5 fruit fly cellular contexts compared by ENCODE assay signal in genomic region chr2L:18566235-18567158, dm6.
A peak's percentile ranks its signal among the peaks of the same experiment; 100 is the strongest.
TF ChIP-seq lines count a peak whose summit lies in the region.

No protein-coding gene starts in this region.

- no peak for TF ChIP-seq CTCF in whole organism, embryonic (GFP tag; optimal IDR thresholded peaks at IDR 0.05; lab: Kevin White, UChicago)

TF ChIP-seq in whole organism, adult, 20 proteins besides CTCF, POLR2A, EP300 and RAD21 (continues in another document):
- peak; percentile 27 for TF ChIP-seq CG11617 (GFP tag; optimal IDR thresholded peaks at IDR 0.05; lab: Kevin White, UChicago)
- no peak for TF ChIP-seq toe (GFP tag; optimal IDR thresholded peaks at IDR 0.05; lab: Kevin White, UChicago)
- TF ChIP-seq CG7101 (tag; optimal IDR thresholded peaks at IDR 0.05; lab: Kevin White, UChicago): peak; percentile 6
- TF ChIP-seq Clk (GFP tag; optimal IDR thresholded peaks at IDR 0.05; lab: Kevin White, UChicago): no peak
- TF ChIP-seq CG12768 (GFP tag; optimal IDR thresholded peaks at IDR 0.05; lab: Kevin White, UChicago): no peak
- TF ChIP-seq tj (GFP tag; optimal IDR thresholded peaks at IDR 0.05; lab: Kevin White, UChicago): peak; percentile 5
- no peak for TF ChIP-seq Crg-1 (GFP tag; optimal IDR thresholded peaks at IDR 0.05; lab: Kevin White, UChicago)
- peak; percentile 48 for TF ChIP-seq Mnt (GFP tag; optimal IDR thresholded peaks at IDR 0.05; lab: Kevin White, UChicago)
- no peak for TF ChIP-seq ovo (GFP tag; optimal IDR thresholded peaks at IDR 0.05; lab: Kevin White, UChicago)
- TF ChIP-seq CG7045 (GFP tag; optimal IDR thresholded peaks at IDR 0.05; lab: Kevin White, UChicago): no peak
- TF ChIP-seq CG1620 (GFP tag; optimal IDR thresholded peaks at IDR 0.05; lab: Kevin White, UChicago): no peak
- no peak for TF ChIP-seq bab1 (GFP tag; optimal IDR thresholded peaks at IDR 0.05; lab: Kevin White, UChicago)
- TF ChIP-seq cnc (optimal IDR thresholded peaks at IDR 0.05; lab: Kevin White, UChicago): no peak
- TF ChIP-seq pad (GFP tag; optimal IDR thresholded peaks at IDR 0.05; lab: Kevin White, UChicago): no peak
- TF ChIP-seq Hr96 (GFP tag; optimal IDR thresholded peaks at IDR 0.05; lab: Kevin White, UChicago): peak; percentile 6
- no peak for TF ChIP-seq CG14711 (tag; optimal IDR thresholded peaks at IDR 0.05; lab: Kevin White, UChicago)
- TF ChIP-seq cic (GFP tag; optimal IDR thresholded peaks at IDR 0.05; lab: Kevin White, UChicago): peak; percentile 54
- peak; percentile 6 for TF ChIP-seq CG5204 (GFP tag; optimal IDR thresholded peaks at IDR 0.05; lab: Kevin White, UChicago)
- no peak for TF ChIP-seq CG33017 (tag; optimal IDR thresholded peaks at IDR 0.05; lab: Kevin White, UChicago)

TF ChIP-seq in whole organism, embryonic, 481 proteins besides CTCF, POLR2A, EP300 and RAD21 (continues in another document):
- TF ChIP-seq sc (optimal IDR thresholded peaks at IDR 0.05; lab: Kevin White, UChicago): no peak
- peak; percentile 20 for TF ChIP-seq sc (GFP tag; optimal IDR thresholded peaks at IDR 0.05; lab: Kevin White, UChicago)
- TF ChIP-seq Atf6 (GFP tag; IDR thresholded peaks at IDR 0.05; lab: Robert Waterston, UW): no peak
- TF ChIP-seq Opbp (GFP tag; IDR thresholded peaks at IDR 0.05; lab: Robert Waterston, UW; ENCODE audit: partially characterized antibody): peak; percentile 45; the same call in 1 of the 3 replicates
- no peak for TF ChIP-seq Bteb2 (GFP tag; optimal IDR thresholded peaks at IDR 0.05; lab: Kevin White, UChicago)
- TF ChIP-seq CG17361 (GFP tag; IDR thresholded peaks at IDR 0.05; lab: Robert Waterston, UW): peak; percentile 48; the same call in 2 of the 3 replicates
- no peak for TF ChIP-seq ab (GFP tag; optimal IDR thresholded peaks at IDR 0.05; lab: Kevin White, UChicago)
- peak; percentile 46 for TF ChIP-seq bcd (GFP tag; optimal IDR thresholded peaks at IDR 0.05; lab: Kevin White, UChicago)
- TF ChIP-seq Pdp1 (GFP tag; optimal IDR thresholded peaks at IDR 0.05; lab: Kevin White, UChicago): peak in 1 of 2 experiments; percentile 33
- peak; percentile 26 for TF ChIP-seq Hsf (GFP tag; optimal IDR thresholded peaks at IDR 0.05; lab: Kevin White, UChicago)
- TF ChIP-seq Sox102F (GFP tag; optimal IDR thresholded peaks at IDR 0.05; lab: Kevin White, UChicago): peak; percentile 58
- TF ChIP-seq Hr51 (GFP tag; optimal IDR thresholded peaks at IDR 0.05; lab: Kevin White, UChicago): peak in 1 of 2 experiments; percentile 14
- peak; percentile 48 for TF ChIP-seq CG15601 (tag; optimal IDR thresholded peaks at IDR 0.05; lab: Kevin White, UChicago)
- TF ChIP-seq zen (tag; optimal IDR thresholded peaks at IDR 0.05; lab: Kevin White, UChicago): no peak
- peak; percentile 41 for TF ChIP-seq Deaf1 (tag; optimal IDR thresholded peaks at IDR 0.05; lab: Kevin White, UChicago)
- TF ChIP-seq CG9932 (GFP tag; IDR thresholded peaks at IDR 0.05; lab: Robert Waterston, UW): peak; percentile 51; the same call in 1 of the 2 replicates
- TF ChIP-seq CoRest (tag; optimal IDR thresholded peaks at IDR 0.05; lab: Kevin White, UChicago): peak; percentile 47
- TF ChIP-seq sd (tag; optimal IDR thresholded peaks at IDR 0.05; lab: Kevin White, UChicago): peak; percentile 85

TF ChIP-seq in whole organism, prepupa, 60 proteins besides CTCF, POLR2A, EP300 and RAD21 (continues in another document):
- TF ChIP-seq CG11294 (GFP tag; IDR thresholded peaks at IDR 0.05; lab: Robert Waterston, UW) (no peak), Eip75B (GFP tag; optimal IDR thresholded peaks at IDR 0.05; lab: Kevin White, UChicago) (peak; percentile 44), salr (GFP tag; optimal IDR thresholded peaks at IDR 0.05; lab: Kevin White, UChicago) (peak in 1 of 2 experiments; percentile 19), Blimp-1 (GFP tag; optimal IDR thresholded peaks at IDR 0.05; lab: Kevin White, UChicago) (no peak), eg (GFP tag; IDR thresholded peaks at IDR 0.05; lab: Robert Waterston, UW) (no peak), pdm3 (GFP tag; optimal IDR thresholded peaks at IDR 0.05; lab: Kevin White, UChicago) (peak; percentile 49), Sox15 (GFP tag; optimal IDR thresholded peaks at IDR 0.05; lab: Kevin White, UChicago) (no peak), Met (GFP tag; optimal IDR thresholded peaks at IDR 0.05; lab: Kevin White, UChicago) (peak; percentile 56), spab (GFP tag; optimal IDR thresholded peaks at IDR 0.05; lab: Kevin White, UChicago) (peak; percentile 16), Hr38 (GFP tag; optimal IDR thresholded peaks at IDR 0.05; lab: Kevin White, UChicago) (no peak), CG31627 (GFP tag; optimal IDR thresholded peaks at IDR 0.05; lab: Kevin White, UChicago) (peak; percentile 1), achi (GFP tag; optimal IDR thresholded peaks at IDR 0.05; lab: Kevin White, UChicago) (peak; percentile 36), CG10631 (GFP tag; optimal IDR thresholded peaks at IDR 0.05; lab: Kevin White, UChicago) (peak; percentile 56), CG11762 (GFP tag; optimal IDR thresholded peaks at IDR 0.05; lab: Kevin White, UChicago; ENCODE audit: insufficient read depth) (peak; percentile 37), CG6792 (GFP tag; optimal IDR thresholded peaks at IDR 0.05; lab: Kevin White, UChicago) (peak; percentile 61), CG6276 (GFP tag; optimal IDR thresholded peaks at IDR 0.05; lab: Kevin White, UChicago) (no peak), Eip93F (GFP tag; optimal IDR thresholded peaks at IDR 0.05; lab: Kevin White, UChicago) (no peak), Eip78C (GFP tag; lab: Kevin White, UChicago) (peak; percentile 82), CG10669 (GFP tag; optimal IDR thresholded peaks at IDR 0.05; lab: Kevin White, UChicago) (peak; percentile 33), Smox (GFP tag; optimal IDR thresholded peaks at IDR 0.05; lab: Kevin White, UChicago) (peak; percentile 43)

TF ChIP-seq in whole organism, pupa, 21 proteins besides CTCF, POLR2A, EP300 and RAD21:
- TF ChIP-seq gl (tag; optimal IDR thresholded peaks at IDR 0.05; lab: Kevin White, UChicago): no peak
- no peak for TF ChIP-seq CG10348 (GFP tag; IDR thresholded peaks at IDR 0.05; lab: Robert Waterston, UW)
- no peak; the same call in 1 of the 2 replicates for TF ChIP-seq Ets98B (GFP tag; IDR thresholded peaks at IDR 0.05; lab: Robert Waterston, UW)
- TF ChIP-seq CG17806 (tag; optimal IDR thresholded peaks at IDR 0.05; lab: Kevin White, UChicago): peak; percentile 51
- TF ChIP-seq CG8159 (tag; optimal IDR thresholded peaks at IDR 0.05; lab: Kevin White, UChicago): peak; percentile 60
- TF ChIP-seq CG4496 (GFP tag; IDR thresholded peaks at IDR 0.05; lab: Robert Waterston, UW): peak; percentile 57; the same call in 1 of the 3 replicates
- TF ChIP-seq Pif1B (GFP tag; optimal IDR thresholded peaks at IDR 0.05; lab: Kevin White, UChicago): peak; percentile 29
- peak; percentile 61 for TF ChIP-seq CG14655 (GFP tag; optimal IDR thresholded peaks at IDR 0.05; lab: Kevin White, UChicago)
- TF ChIP-seq rn (GFP tag; IDR thresholded peaks at IDR 0.05; lab: Robert Waterston, UW): no peak
- TF ChIP-seq EcR (GFP tag; optimal IDR thresholded peaks at IDR 0.05; lab: Kevin White, UChicago): peak; percentile 73
- TF ChIP-seq fd96Ca (GFP tag; IDR thresholded peaks at IDR 0.05; lab: Robert Waterston, UW): peak; percentile 22; the same call in 1 of the 3 replicates
- peak; percentile 43 for TF ChIP-seq CG8301 (tag; optimal IDR thresholded peaks at IDR 0.05; lab: Kevin White, UChicago)
- TF ChIP-seq CG15710 (tag; optimal IDR thresholded peaks at IDR 0.05; lab: Kevin White, UChicago): peak; percentile 66
- TF ChIP-seq Snoo (tag; optimal IDR thresholded peaks at IDR 0.05; lab: Kevin White, UChicago): no peak
- peak; percentile 13 for TF ChIP-seq Pif1A (GFP tag; optimal IDR thresholded peaks at IDR 0.05; lab: Kevin White, UChicago)
- TF ChIP-seq CG9948 (tag; optimal IDR thresholded peaks at IDR 0.05; lab: Kevin White, UChicago): peak; percentile 49
- no peak for TF ChIP-seq CG13204 (GFP tag; optimal IDR thresholded peaks at IDR 0.05; lab: Kevin White, UChicago)
- TF ChIP-seq CG34367 (tag; optimal IDR thresholded peaks at IDR 0.05; lab: Kevin White, UChicago): peak; percentile 44

TF ChIP-seq in whole organism, wandering third instar larva, 38 proteins besides CTCF, POLR2A, EP300 and RAD21:
- peak; percentile 2 for TF ChIP-seq psq (GFP tag; optimal IDR thresholded peaks at IDR 0.05; lab: Kevin White, UChicago)
- peak; percentile 18 for TF ChIP-seq ey (GFP tag; optimal IDR thresholded peaks at IDR 0.05; lab: Kevin White, UChicago)
- no peak for TF ChIP-seq CrebA (GFP tag; optimal IDR thresholded peaks at IDR 0.05; lab: Kevin White, UChicago; ENCODE audit: borderline replicate concordance)
- TF ChIP-seq HLH106 (tag; optimal IDR thresholded peaks at IDR 0.05; lab: Kevin White, UChicago): peak; percentile 6
- TF ChIP-seq lola (GFP tag; optimal IDR thresholded peaks at IDR 0.05; lab: Kevin White, UChicago): no peak
- no peak for TF ChIP-seq Mio (GFP tag; optimal IDR thresholded peaks at IDR 0.05; lab: Kevin White, UChicago)
- no peak for TF ChIP-seq Rel (GFP tag; optimal IDR thresholded peaks at IDR 0.05; lab: Kevin White, UChicago)
- peak; percentile 44 for TF ChIP-seq Rel (tag; optimal IDR thresholded peaks at IDR 0.05; lab: Kevin White, UChicago)
- peak in 1 of 2 experiments; percentile 26 for TF ChIP-seq foxo (GFP tag; optimal IDR thresholded peaks at IDR 0.05; lab: Kevin White, UChicago)
- peak; percentile 12 for TF ChIP-seq fru (GFP tag; optimal IDR thresholded peaks at IDR 0.05; lab: Kevin White, UChicago)
- TF ChIP-seq h (GFP tag; optimal IDR thresholded peaks at IDR 0.05; lab: Kevin White, UChicago): peak; percentile 48
- TF ChIP-seq usp (GFP tag; optimal IDR thresholded peaks at IDR 0.05; lab: Kevin White, UChicago): no peak
- no peak for TF ChIP-seq Sp1 (GFP tag; optimal IDR thresholded peaks at IDR 0.05; lab: Kevin White, UChicago)
- TF ChIP-seq dl (GFP tag; optimal IDR thresholded peaks at IDR 0.05; lab: Kevin White, UChicago; ENCODE audit: insufficient read depth in 1 of 2, partially characterized antibody in 2 of 2): no peak
- TF ChIP-seq CG9705 (GFP tag; optimal IDR thresholded peaks at IDR 0.05; lab: Kevin White, UChicago): no peak
- no peak for TF ChIP-seq jim (GFP tag; optimal IDR thresholded peaks at IDR 0.05; lab: Kevin White, UChicago)
- no peak for TF ChIP-seq Abd-B (GFP tag; optimal IDR thresholded peaks at IDR 0.05; lab: Kevin White, UChicago)
- no peak for TF ChIP-seq OdsH (GFP tag; optimal IDR thresholded peaks at IDR 0.05; lab: Kevin White, UChicago)
- TF ChIP-seq GATAd (GFP tag; optimal IDR thresholded peaks at IDR 0.05; lab: Kevin White, UChicago): no peak
- no peak for TF ChIP-seq Myc (optimal IDR thresholded peaks at IDR 0.05; lab: Kevin White, UChicago)
- TF ChIP-seq Dfd (GFP tag; optimal IDR thresholded peaks at IDR 0.05; lab: Kevin White, UChicago): no peak
- peak; percentile 6 for TF ChIP-seq rgr (GFP tag; optimal IDR thresholded peaks at IDR 0.05; lab: Kevin White, UChicago)
- no peak for TF ChIP-seq woc (GFP tag; optimal IDR thresholded peaks at IDR 0.05; lab: Kevin White, UChicago)
